Worm (Caenorhabditis elegans): Measurements from ENCODE around the gene evl-20.

The evl-20 gene

DNA sequence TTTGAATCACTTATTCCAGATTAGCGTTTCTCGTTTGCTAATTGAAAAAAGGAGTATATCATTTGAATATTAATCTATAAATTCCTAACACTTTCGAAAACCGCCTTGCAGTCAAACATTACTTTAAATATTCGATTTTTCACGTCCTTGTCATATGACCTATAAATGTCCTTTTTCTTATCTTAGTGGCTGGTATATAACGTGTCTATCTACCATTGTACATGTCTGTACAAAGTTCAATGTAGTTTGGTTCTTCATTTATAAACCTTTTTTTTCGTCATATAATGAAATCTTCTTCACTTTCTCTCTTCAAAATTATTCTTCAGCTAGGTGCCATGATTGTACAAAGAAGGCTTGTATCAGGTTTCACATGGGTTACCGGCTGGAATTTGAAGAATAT lies 41.5 kb downstream of the evl-20 start, which contains the start of gene gbh-2:
gbh-2 (plus strand) TSS at position 277 of the 400 bp plus-strand sequence.
- TF ChIP-seq cey-2 (tag; optimal IDR thresholded peaks at IDR 0.05; ENCODE audit: borderline replicate concordance, insufficient read depth): peak; percentile 42
- TF ChIP-seq aha-1 (tag): peak; percentile 43
- no peak for TF ChIP-seq lin-39 (tag; optimal IDR thresholded peaks at IDR 0.05)
- peak; percentile 92 for TF ChIP-seq dve-1 (tag; optimal IDR thresholded peaks at IDR 0.05; ENCODE audit: insufficient read depth)
- TF ChIP-seq nhr-77 (tag; optimal IDR thresholded peaks at IDR 0.05): peak; percentile 64
- no peak for TF ChIP-seq zfp-2 (tag; optimal IDR thresholded peaks at IDR 0.05)
- peak in 1 of 2 experiments; percentile 19 for TF ChIP-seq mdl-1 (tag; optimal IDR thresholded peaks at IDR 0.05)
- no peak for TF ChIP-seq ceh-44 (GFP tag; IDR thresholded peaks at IDR 0.05)
- peak; percentile 22 for TF ChIP-seq nhr-25 (tag; optimal IDR thresholded peaks at IDR 0.05; ENCODE audit: borderline replicate concordance, insufficient read depth)
- TF ChIP-seq nhr-48 (tag; optimal IDR thresholded peaks at IDR 0.05): peak; percentile 80
- peak; percentile 87 for TF ChIP-seq php-3 (GFP tag; IDR thresholded peaks at IDR 0.05)
- TF ChIP-seq hlh-11 (tag; optimal IDR thresholded peaks at IDR 0.05): peak; percentile 68
- peak; percentile 73 for TF ChIP-seq hlh-30 (tag; optimal IDR thresholded peaks at IDR 0.05; ENCODE audit: insufficient read depth)
- TF ChIP-seq nhr-28 (tag; optimal IDR thresholded peaks at IDR 0.05): peak; percentile 98
- peak; percentile 42 to 94 for TF ChIP-seq hif-1 (tag; optimal IDR thresholded peaks at IDR 0.05)
- TF ChIP-seq mep-1 (tag; optimal IDR thresholded peaks at IDR 0.05): peak; percentile 81
- peak; percentile 94 for TF ChIP-seq ztf-7 (tag; optimal IDR thresholded peaks at IDR 0.05)
- no peak for TF ChIP-seq egl-27 (tag; optimal IDR thresholded peaks at IDR 0.05)
- peak in 1 of 2 experiments; percentile 67 for TF ChIP-seq lsy-2 (tag; optimal IDR thresholded peaks at IDR 0.05)
- peak; percentile 90 for TF ChIP-seq dmd-6 (GFP tag; IDR thresholded peaks at IDR 0.05)
- TF ChIP-seq nhr-102 (tag; optimal IDR thresholded peaks at IDR 0.05): peak; percentile 42
- TF ChIP-seq T20F7.1 (GFP tag; optimal IDR thresholded peaks at IDR 0.05): peak; percentile 45
- TF ChIP-seq Y105C5A.15 (GFP tag; IDR thresholded peaks at IDR 0.05): no peak
- peak; percentile 85 for TF ChIP-seq pqm-1 (tag; optimal IDR thresholded peaks at IDR 0.05)
- TF ChIP-seq daf-16 (GFP tag; optimal IDR thresholded peaks at IDR 0.05): no peak
- peak; percentile 72 for TF ChIP-seq daf-16 (tag; optimal IDR thresholded peaks at IDR 0.05)
- no peak for TF ChIP-seq ceh-28 (tag; optimal IDR thresholded peaks at IDR 0.05)
- TF ChIP-seq tra-1 (GFP tag; IDR thresholded peaks at IDR 0.05): peak; percentile 36; the same call in 1 of the 2 replicates
- TF ChIP-seq lim-7 (GFP tag; IDR thresholded peaks at IDR 0.05): no peak
- TF ChIP-seq sdz-12 (GFP tag; optimal IDR thresholded peaks at IDR 0.05): no peak

DNA sequence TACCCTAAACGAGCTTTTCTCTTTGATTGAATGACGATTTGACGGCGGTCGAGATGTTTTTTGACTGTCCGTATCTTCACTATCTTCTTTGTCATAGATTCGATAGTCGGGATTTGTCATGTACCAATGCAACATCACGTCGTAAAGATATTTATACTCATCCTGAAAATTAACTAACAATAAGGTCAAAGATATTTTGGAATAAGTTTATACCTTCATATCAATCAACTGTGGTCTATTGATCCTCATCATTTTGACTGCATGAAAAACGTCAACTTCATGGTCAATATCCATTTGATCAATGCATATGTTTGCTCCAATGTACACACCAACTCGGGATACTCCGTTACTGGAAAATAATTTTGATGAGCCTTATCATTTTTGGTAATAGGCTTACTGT lies 44.0 kb downstream of the evl-20 start:
- no peak for TF ChIP-seq zfp-2 (tag; optimal IDR thresholded peaks at IDR 0.05)
- TF ChIP-seq jun-1 (tag; optimal IDR thresholded peaks at IDR 0.05): no peak
- no peak for TF ChIP-seq ZK337.2 (GFP tag; IDR thresholded peaks at IDR 0.05)
- no peak for TF ChIP-seq fkh-10 (GFP tag; optimal IDR thresholded peaks at IDR 0.05)
- no peak for TF ChIP-seq sdz-12 (GFP tag; optimal IDR thresholded peaks at IDR 0.05)
- no peak for TF ChIP-seq nhr-41 (GFP tag; IDR thresholded peaks at IDR 0.05)
- no peak for TF ChIP-seq hlh-11 (tag; optimal IDR thresholded peaks at IDR 0.05)
- TF ChIP-seq aha-1 (tag): peak; percentile 53
- TF ChIP-seq unc-62 (GFP tag; optimal IDR thresholded peaks at IDR 0.05 in 1 of 2): peak in 1 of 2 experiments; percentile 63
- TF ChIP-seq unc-62 (tag; optimal IDR thresholded peaks at IDR 0.05): no peak
- no peak for TF ChIP-seq lir-3 (tag; optimal IDR thresholded peaks at IDR 0.05)
- no peak for TF ChIP-seq F44E2.7 (GFP tag; IDR thresholded peaks at IDR 0.05)
- no peak for TF ChIP-seq lim-7 (GFP tag; IDR thresholded peaks at IDR 0.05)
- TF ChIP-seq ceh-20 (GFP tag; IDR thresholded peaks at IDR 0.05): no peak
- no peak for TF ChIP-seq lin-29 (GFP tag; IDR thresholded peaks at IDR 0.05)
- no peak for TF ChIP-seq dmd-8 (GFP tag; IDR thresholded peaks at IDR 0.05)

Measured in whole organism, L4 larva.